Fruit fly (Drosophila melanogaster) whole organism, adult: Measurements from ENCODE around the gene Ctr1B.

Experiments used
- CG11617 ChIP-seq: fragments of 200-800 bp; sonication (Bioruptor generic); optimal IDR thresholded peaks from 2 replicates; lab custom pipeline; 2017; ENCODE audit warnings: mild to moderate bottlenecking, missing biosample characterization, missing genetic modification reagents, missing genetic modification characterization
- CG12768 ChIP-seq: fragments of 200-800 bp; sonication (Bioruptor generic); optimal IDR thresholded peaks from 2 replicates; lab custom pipeline; 2017; ENCODE audit warnings: missing biosample characterization, missing genetic modification characterization, mild to moderate bottlenecking, moderate library complexity, missing genetic modification reagents
- CG14711 ChIP-seq: fragments of 200-800 bp; sonication (Bioruptor generic); optimal IDR thresholded peaks from 2 replicates; lab custom pipeline; 2018; ENCODE audit warnings: missing biosample characterization, mild to moderate bottlenecking, missing genetic modification characterization, moderate library complexity
- CG5204 ChIP-seq: fragments of 200-800 bp; sonication (Bioruptor generic); optimal IDR thresholded peaks from 2 replicates; lab custom pipeline; 2016; ENCODE audit warnings: missing biosample characterization, missing genetic modification characterization
- CG7045 ChIP-seq: fragments of 200-800 bp; sonication (Bioruptor generic); optimal IDR thresholded peaks from 2 replicates; lab custom pipeline; 2017; ENCODE audit warnings: missing biosample characterization, mild to moderate bottlenecking, missing genetic modification characterization
- CG7101 ChIP-seq: fragments of 200-800 bp; sonication (Bioruptor generic); optimal IDR thresholded peaks from 2 replicates; lab custom pipeline; 2018; ENCODE audit warnings: missing biosample characterization, mild to moderate bottlenecking, missing genetic modification characterization, moderate library complexity
- Clk ChIP-seq: fragments of 200-800 bp; sonication (Bioruptor generic); optimal IDR thresholded peaks from 2 replicates; lab custom pipeline; 2017; ENCODE audit warnings: missing biosample characterization, missing genetic modification characterization
- Crg-1 ChIP-seq: fragments of 200-800 bp; sonication (Bioruptor generic); optimal IDR thresholded peaks from 2 replicates; lab custom pipeline; 2016; ENCODE audit warnings: missing biosample characterization, missing genetic modification characterization
- Mnt ChIP-seq: fragments of 200-800 bp; sonication (Bioruptor generic); optimal IDR thresholded peaks from 2 replicates; lab custom pipeline; 2016; ENCODE audit warnings: missing biosample characterization, mild to moderate bottlenecking, missing genetic modification characterization
- kay ChIP-seq: fragments of 200-800 bp; sonication (Bioruptor generic); peaks from one replicate; lab custom pipeline; 2016; ENCODE audit warnings: missing biosample characterization, missing genetic modification characterization, borderline replicate concordance
- pad ChIP-seq: fragments of 200-800 bp; sonication (Bioruptor generic); optimal IDR thresholded peaks from 3 replicates; lab custom pipeline; 2017; ENCODE audit warnings: missing biosample characterization, missing genetic modification characterization, mild to moderate bottlenecking, moderate library complexity, missing genetic modification reagents
- tj ChIP-seq: fragments of 200-800 bp; sonication (Bioruptor generic); optimal IDR thresholded peaks from 3 replicates; lab custom pipeline; 2017; ENCODE audit warnings: missing biosample characterization, mild to moderate bottlenecking, missing genetic modification characterization, moderate library complexity
- toe ChIP-seq: fragments of 200-800 bp; sonication (Bioruptor generic); optimal IDR thresholded peaks from 2 replicates; lab custom pipeline; 2016; ENCODE audit warnings: missing biosample characterization, missing genetic modification characterization

DNA sequence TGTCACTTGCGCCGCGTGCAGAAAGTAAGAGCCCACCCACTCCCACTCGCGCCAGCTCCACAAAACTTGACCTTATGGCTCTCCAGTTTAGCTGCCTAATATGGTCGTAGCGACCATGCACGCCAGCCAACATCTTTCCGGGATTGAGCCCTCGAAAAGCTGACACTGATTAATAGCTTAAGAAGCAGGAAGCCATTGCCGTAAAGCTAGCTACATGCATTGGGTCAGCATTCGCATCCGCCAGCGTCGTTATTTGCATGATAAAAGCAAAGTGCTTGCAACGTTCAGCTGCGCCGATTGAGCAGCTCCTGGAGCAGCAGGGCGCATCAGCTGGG is 10.5 kb upstream of the Ctr1B start:
- TF ChIP-seq pad (GFP tag; lab: Kevin White, UChicago) (no peak), kay (GFP tag; lab: Kevin White, UChicago) (no peak), CG7045 (no peak), Mnt (GFP tag; lab: Kevin White, UChicago) (no peak), Crg-1 (no peak), toe (GFP tag; lab: Kevin White, UChicago) (no peak), CG5204 (GFP tag; lab: Kevin White, UChicago) (no peak), CG7101 (no peak), Clk (GFP tag; lab: Kevin White, UChicago) (no peak), CG11617 (GFP tag; lab: Kevin White, UChicago) (no peak), tj (GFP tag; lab: Kevin White, UChicago) (no peak), CG14711 (tag; lab: Kevin White, UChicago) (no peak), CG12768 (GFP tag; lab: Kevin White, UChicago) (no peak)
